Worm (Caenorhabditis elegans) whole organism, young adult: ENCODE data around the gene F20B6.6.

Experiments
- B0019.2 ChIP-seq: fragments of 200-800 bp; sonication (Bioruptor generic); conservative IDR thresholded peaks from 2 replicates; pipeline ENCODE4 v1.3.6; 2022; ENCODE audit warnings: missing genetic modification reagents, missing genetic modification characterization, missing compliant biosample characterization
- B0261.1 ChIP-seq: sonication (generic microtip); optimal IDR thresholded peaks from 2 replicates; lab custom pipeline; 2016; ENCODE audit warnings: mild to moderate bottlenecking, missing genetic modification characterization, moderate library complexity, missing compliant biosample characterization
- B0336.3 ChIP-seq: fragments of 200-800 bp; sonication (Bioruptor generic); IDR thresholded peaks from 2 replicates; pipeline ENCODE4 v1.3.6; 2022; ENCODE audit warnings: missing genetic modification characterization, missing compliant biosample characterization
- F33H1.4 ChIP-seq: fragments of 200-800 bp; sonication (Bioruptor generic); IDR thresholded peaks from 2 replicates; pipeline ENCODE4 v1.3.6; 2022; ENCODE audit warnings: missing genetic modification reagents, missing genetic modification characterization, missing compliant biosample characterization
- F57C9.4 ChIP-seq: sonication (generic microtip); optimal IDR thresholded peaks from 2 replicates; lab custom pipeline; 2017; ENCODE audit warnings: mild to moderate bottlenecking, missing genetic modification characterization, missing compliant biosample characterization
- K12H6.12 ChIP-seq: fragments of 200-800 bp; sonication (Bioruptor generic); optimal IDR thresholded peaks from 2 replicates; lab custom pipeline; 2018; ENCODE audit warnings: mild to moderate bottlenecking, missing genetic modification characterization, missing compliant biosample characterization
- T07F8.4 ChIP-seq: sonication (generic microtip); optimal IDR thresholded peaks from 2 replicates; lab custom pipeline; 2016; ENCODE audit warnings: mild to moderate bottlenecking, missing genetic modification characterization, moderate library complexity, missing compliant biosample characterization
- ccch-3 ChIP-seq: fragments of 200-800 bp; sonication (Bioruptor generic); optimal IDR thresholded peaks from 2 replicates; lab custom pipeline; 2018; ENCODE audit warnings: mild to moderate bottlenecking, missing genetic modification characterization, missing compliant biosample characterization
- cebp-2 ChIP-seq: fragments of 200-800 bp; sonication (Bioruptor generic); IDR thresholded peaks from 2 replicates; pipeline ENCODE4 v1.3.6; 2022; ENCODE audit warnings: missing genetic modification characterization, missing compliant biosample characterization
- ceh-27 ChIP-seq: fragments of 200-800 bp; sonication (Bioruptor generic); optimal IDR thresholded peaks from 2 replicates; lab custom pipeline; 2018; ENCODE audit warnings: mild to moderate bottlenecking, missing genetic modification characterization, moderate library complexity, missing compliant biosample characterization
- ceh-40 ChIP-seq: fragments of 200-800 bp; sonication (Bioruptor generic); IDR thresholded peaks from 2 replicates; pipeline ENCODE4 v1.3.6; 2022; ENCODE audit warnings: missing genetic modification characterization, missing compliant biosample characterization
- ceh-58 ChIP-seq: fragments of 200-800 bp; sonication (Bioruptor generic); IDR thresholded peaks from 2 replicates; pipeline ENCODE4 v1.3.6; 2022; ENCODE audit warnings: missing genetic modification characterization, missing compliant biosample characterization
- ceh-79 ChIP-seq: sonication (generic microtip); optimal IDR thresholded peaks from 2 replicates; lab custom pipeline; 2017; ENCODE audit warnings: mild to moderate bottlenecking, missing genetic modification characterization, missing compliant biosample characterization
- chd-7 ChIP-seq: sonication (generic microtip); optimal IDR thresholded peaks from 2 replicates; lab custom pipeline; 2016; ENCODE audit warnings: mild to moderate bottlenecking, missing genetic modification characterization, moderate library complexity, missing compliant biosample characterization
- die-1 ChIP-seq: sonication (generic microtip); optimal IDR thresholded peaks from 2 replicates; lab custom pipeline; 2016; ENCODE audit warnings: missing genotype, mild to moderate bottlenecking, missing genetic modification characterization, missing compliant biosample characterization
- dox-1 ChIP-seq: fragments of 200-800 bp; sonication (Bioruptor generic); IDR thresholded peaks from 2 replicates; pipeline ENCODE4 v1.3.6; 2022; ENCODE audit warnings: missing genetic modification reagents, missing genetic modification characterization, missing compliant biosample characterization
- dpff-1 ChIP-seq: sonication (generic microtip); optimal IDR thresholded peaks from 2 replicates; lab custom pipeline; 2017; ENCODE audit warnings: mild to moderate bottlenecking, missing genetic modification characterization, missing compliant biosample characterization
- efl-1 ChIP-seq: fragments of 150-350 bp; optimal IDR thresholded peaks from 2 replicates; lab custom pipeline; 2014; ENCODE audit warnings: missing biosample characterization, missing genetic modification reagents, missing genetic modification characterization
- egl-18 ChIP-seq: fragments of 200-800 bp; sonication (Bioruptor generic); IDR thresholded peaks from 2 replicates; pipeline ENCODE4 v1.3.6; 2022; ENCODE audit warnings: missing genetic modification reagents, missing genetic modification characterization, missing compliant biosample characterization
- fkh-3 ChIP-seq: sonication (generic microtip); optimal IDR thresholded peaks from 2 replicates; lab custom pipeline; 2016; ENCODE audit warnings: mild to moderate bottlenecking, missing genetic modification characterization, missing compliant biosample characterization
- gei-17 ChIP-seq: fragments of 200-800 bp; sonication (Bioruptor generic); optimal IDR thresholded peaks from 2 replicates; lab custom pipeline; 2018; ENCODE audit warnings: mild to moderate bottlenecking, missing genetic modification characterization, missing compliant biosample characterization
- hlh-26 ChIP-seq: fragments of 200-800 bp; sonication (Bioruptor generic); conservative IDR thresholded peaks from 2 replicates; pipeline ENCODE4 v1.3.6; 2022; ENCODE audit warnings: missing genetic modification reagents, missing genetic modification characterization, missing compliant biosample characterization
- hmg-20 ChIP-seq: fragments of 200-800 bp; sonication (Bioruptor generic); IDR thresholded peaks from 2 replicates; pipeline ENCODE4 v1.3.6; 2022; ENCODE audit warnings: missing genetic modification reagents, missing genetic modification characterization, missing compliant biosample characterization
- hrde-1 ChIP-seq: sonication (generic microtip); optimal IDR thresholded peaks from 2 replicates; lab custom pipeline; 2016; ENCODE audit warnings: missing genetic modification characterization, mild to moderate bottlenecking, missing compliant biosample characterization, moderate library complexity, missing genotype, missing genetic modification reagents, borderline replicate concordance
- let-526 ChIP-seq: fragments of 200-800 bp; sonication (Bioruptor generic); IDR thresholded peaks from 2 replicates; pipeline ENCODE4 v1.3.6; 2022; ENCODE audit warnings: missing genetic modification reagents, missing genetic modification characterization, missing compliant biosample characterization
- lin-26 ChIP-seq: fragments of 200-800 bp; sonication (Bioruptor generic); IDR thresholded peaks from 2 replicates; pipeline ENCODE4 v1.3.6; 2022; ENCODE audit warnings: missing genetic modification reagents, missing genetic modification characterization, missing compliant biosample characterization
- lin-54 ChIP-seq: fragments of 200-800 bp; sonication (Bioruptor generic); optimal IDR thresholded peaks from 2 replicates; lab custom pipeline; 2018; ENCODE audit warnings: mild to moderate bottlenecking, missing genetic modification characterization, missing compliant biosample characterization
- lsl-1 ChIP-seq: fragments of 200-800 bp; sonication (Bioruptor generic); optimal IDR thresholded peaks from 2 replicates; lab custom pipeline; 2018; ENCODE audit warnings: mild to moderate bottlenecking, missing genetic modification characterization, moderate library complexity, missing compliant biosample characterization
- madf-6 ChIP-seq: fragments of 200-800 bp; sonication (Bioruptor generic); IDR thresholded peaks from 2 replicates; pipeline ENCODE4 v1.3.6; 2022; ENCODE audit warnings: missing genetic modification reagents, missing genetic modification characterization, missing compliant biosample characterization
- madf-8 ChIP-seq: fragments of 200-800 bp; sonication (Bioruptor generic); conservative IDR thresholded peaks from 2 replicates; pipeline ENCODE4 v1.3.6; 2022; ENCODE audit warnings: missing genetic modification reagents, missing genetic modification characterization, missing compliant biosample characterization
- mel-28 ChIP-seq: sonication (generic microtip); optimal IDR thresholded peaks from 2 replicates; lab custom pipeline; 2016; ENCODE audit warnings: borderline replicate concordance, mild to moderate bottlenecking, missing genetic modification characterization, missing compliant biosample characterization
- mxl-1 ChIP-seq: sonication (generic microtip); optimal IDR thresholded peaks from 2 replicates; lab custom pipeline; 2016; ENCODE audit warnings: missing genetic modification characterization, missing compliant biosample characterization
- nfyb-1 ChIP-seq: fragments of 200-800 bp; sonication (Bioruptor generic); IDR thresholded peaks from 2 replicates; pipeline ENCODE4 v1.3.6; 2022; ENCODE audit warnings: missing genetic modification reagents, missing genetic modification characterization, missing compliant biosample characterization
- nhr-120 ChIP-seq: fragments of 200-800 bp; sonication (Bioruptor generic); IDR thresholded peaks from 2 replicates; pipeline ENCODE4 v1.3.6; 2022; ENCODE audit warnings: missing genetic modification characterization, missing compliant biosample characterization
- nhr-27 ChIP-seq: fragments of 200-800 bp; sonication (Bioruptor generic); optimal IDR thresholded peaks from 2 replicates; lab custom pipeline; 2018; ENCODE audit warnings: mild to moderate bottlenecking, missing genetic modification characterization, moderate library complexity, missing compliant biosample characterization
- pha-4 ChIP-seq: fragments of 150-350 bp; sonication (generic microtip); optimal IDR thresholded peaks from 2 replicates; lab custom pipeline; 2014; ENCODE audit warnings: missing biosample characterization, missing genetic modification reagents, missing genetic modification characterization
- rec-8 ChIP-seq, 2 experiments: sonication (generic microtip); optimal IDR thresholded peaks; 2 replicates each; lab custom pipeline; 2016; ENCODE audit warnings: mild to moderate bottlenecking in 2 of 2, missing genetic modification characterization in 2 of 2, missing genetic modification reagents in 2 of 2, missing genotype in 2 of 2, missing biosample characterization in 1 of 2, missing compliant biosample characterization in 1 of 2, moderate library complexity in 1 of 2
- rpc-1 ChIP-seq, 2 experiments: fragments of 150-350 bp in 1 of 2; sonication (generic microtip) in 1 of 2; optimal IDR thresholded peaks; 2 replicates each; lab custom pipeline; 2014 to 2018; ENCODE audit warnings: missing biosample characterization in 1 of 2, missing genetic modification characterization in 1 of 2, missing genetic modification reagents in 1 of 2, missing genotype in 1 of 2
- sdz-38 ChIP-seq: sonication (generic microtip); optimal IDR thresholded peaks from 2 replicates; lab custom pipeline; 2016; ENCODE audit warnings: missing genotype, missing genetic modification characterization, missing compliant biosample characterization
- somi-1 ChIP-seq: fragments of 200-800 bp; sonication (Bioruptor generic); optimal IDR thresholded peaks from 2 replicates; lab custom pipeline; 2018; ENCODE audit warnings: mild to moderate bottlenecking, missing genetic modification characterization, missing compliant biosample characterization
- tbp1 ChIP-seq: fragments of 200-800 bp; sonication (Bioruptor generic); optimal IDR thresholded peaks from 2 replicates; lab custom pipeline; 2018; ENCODE audit warnings: mild to moderate bottlenecking, missing genetic modification characterization, missing compliant biosample characterization
- unc-130 ChIP-seq: sonication (generic microtip); optimal IDR thresholded peaks from 2 replicates; lab custom pipeline; 2016; ENCODE audit warnings: missing genetic modification reagents, missing genetic modification characterization, missing compliant biosample characterization
- unc-62 ChIP-seq: fragments of 150-350 bp; optimal IDR thresholded peaks from 2 replicates; lab custom pipeline; 2014; ENCODE audit warnings: missing biosample characterization, missing genetic modification reagents, missing genetic modification characterization
- zim-3 ChIP-seq: sonication (generic microtip); optimal IDR thresholded peaks from 2 replicates; lab custom pipeline; 2017; ENCODE audit warnings: mild to moderate bottlenecking, missing genetic modification characterization, moderate library complexity, missing compliant biosample characterization
- ztf-18 ChIP-seq: sonication (generic microtip); optimal IDR thresholded peaks from 2 replicates; lab custom pipeline; 2016; ENCODE audit warnings: missing genotype, mild to moderate bottlenecking, missing genetic modification characterization, missing compliant biosample characterization
- ztf-25 ChIP-seq: fragments of 200-800 bp; sonication (Bioruptor generic); IDR thresholded peaks from 2 replicates; pipeline ENCODE4 v1.3.6; 2022; ENCODE audit warnings: missing genetic modification reagents, missing genetic modification characterization, missing compliant biosample characterization
- ztf-28 ChIP-seq: fragments of 200-800 bp; sonication (Bioruptor generic); IDR thresholded peaks from 2 replicates; pipeline ENCODE4 v1.3.6; 2022; ENCODE audit warnings: missing genetic modification reagents, missing genetic modification characterization, missing compliant biosample characterization
- ztf-3 ChIP-seq: fragments of 200-800 bp; sonication (Bioruptor generic); optimal IDR thresholded peaks from 2 replicates; lab custom pipeline; 2018; ENCODE audit warnings: mild to moderate bottlenecking, missing genetic modification characterization, missing compliant biosample characterization

F20B6.6 gene

ce11 chrX:4209131-4209530 is 7.1 kb upstream of the F20B6.6 start (continued):
- TF ChIP-seq ceh-40 = peak; percentile 80; the same call in 1 of the 2 replicates

- TF ChIP-seq B0019.2 (GFP tag; lab: Robert Waterston, UW) (no peak), hmg-20 (GFP tag; lab: Robert Waterston, UW) (peak; percentile 81), unc-130 (no peak), ztf-3 (GFP tag; lab: Kevin White, UChicago) (no peak), lin-26 (0 out of 2 replicates have a peak, but pooled peaks have one; percentile 9), ceh-58 (GFP tag; lab: Robert Waterston, UW) (no peak), somi-1 (GFP tag; lab: Kevin White, UChicago) (no peak), mxl-1 (tag; lab: Kevin White, UChicago) (no peak), hrde-1 (tag; lab: Kevin White, UChicago) (no peak), dpff-1 (tag; lab: Kevin White, UChicago) (no peak), ccch-3 (GFP tag; lab: Kevin White, UChicago) (no peak), let-526 (GFP tag; lab: Robert Waterston, UW) (no peak), gei-17 (GFP tag; lab: Kevin White, UChicago) (peak; percentile 83), fkh-3 (no peak), rpc-1 (optimal IDR thresholded peaks at IDR 0.05; lab: Kevin White, UChicago) (no peak), rpc-1 (tag; optimal IDR thresholded peaks at IDR 0.05; lab: Kevin White, UChicago) (no peak), T07F8.4 (tag; lab: Kevin White, UChicago) (no peak), B0336.3 (GFP tag; lab: Robert Waterston, UW) (no peak), dox-1 (GFP tag; lab: Robert Waterston, UW) (peak; percentile 11; the same call in 1 of the 2 replicates), egl-18 (GFP tag; lab: Robert Waterston, UW) (0 out of 2 replicates have a peak, but pooled peaks have one; percentile 8), F33H1.4 (GFP tag; lab: Robert Waterston, UW) (no peak), B0261.1 (no peak), ceh-27 (GFP tag; lab: Kevin White, UChicago) (peak; percentile 36), ztf-28 (no peak), cebp-2 (GFP tag; lab: Robert Waterston, UW) (no peak), die-1 (tag; lab: Kevin White, UChicago) (no peak), F57C9.4 (tag; lab: Kevin White, UChicago) (no peak), rec-8 (tag; optimal IDR thresholded peaks at IDR 0.05; lab: Kevin White, UChicago) (no peak), sdz-38 (tag; lab: Kevin White, UChicago) (no peak), tbp1 (peak; percentile 55), madf-8 (GFP tag; lab: Robert Waterston, UW) (no peak), lsl-1 (GFP tag; lab: Kevin White, UChicago) (no peak), nfyb-1 (peak; percentile 11; the same call in 1 of the 2 replicates), K12H6.12 (tag; lab: Kevin White, UChicago) (no peak), unc-62 (no peak), madf-6 (GFP tag; lab: Robert Waterston, UW) (no peak), mel-28 (tag; lab: Kevin White, UChicago) (no peak), lin-54 (GFP tag; lab: Kevin White, UChicago) (peak; percentile 43), pha-4 (tag; lab: Kevin White, UChicago) (peak; percentile 31), zim-3 (tag; lab: Kevin White, UChicago) (no peak), efl-1 (GFP tag; lab: Kevin White, UChicago) (no peak), chd-7 (tag; lab: Kevin White, UChicago) (no peak), nhr-27 (no peak), nhr-120 (no peak), ztf-18 (tag; lab: Kevin White, UChicago) (no peak), ceh-79 (no peak), hlh-26 (GFP tag; lab: Robert Waterston, UW) (no peak), ztf-25 (no peak)
Observed at ce11 chrX:4208495-4208894, 6.5 kb upstream of the F20B6.6 start.
